Fruit fly (Drosophila melanogaster): ENCODE data around the gene Ddrgk1.

- no peak for TF ChIP-seq CG15710 (tag; optimal IDR thresholded peaks at IDR 0.05)
- TF ChIP-seq CG9948 (tag; optimal IDR thresholded peaks at IDR 0.05), result no peak
- no peak for TF ChIP-seq fd96Ca (GFP tag; IDR thresholded peaks at IDR 0.05)
- TF ChIP-seq rn (GFP tag; IDR thresholded peaks at IDR 0.05), result no peak
- TF ChIP-seq Pif1A (GFP tag; optimal IDR thresholded peaks at IDR 0.05), result no peak
- peak; percentile 14; the same call in 1 of the 2 replicates for TF ChIP-seq Ets98B (GFP tag; IDR thresholded peaks at IDR 0.05)
These were observed 39.4 kb downstream of the Ddrgk1 start for dm6 chr3R:21254296-21254695.
